Worm (Caenorhabditis elegans) whole organism, young adult: Measurements from ENCODE around the gene lfi-1.

Experiments
- F23B12.7 ChIP-seq: sonication (generic microtip); optimal IDR thresholded peaks from 2 replicates; lab custom pipeline; 2017; ENCODE audit warnings: missing genetic modification characterization, mild to moderate bottlenecking, missing compliant biosample characterization, antibody characterized with exemption, moderate library complexity; ENCODE audit not compliant: insufficient read depth
- F39B2.1 ChIP-seq: fragments of 200-800 bp; sonication (Bioruptor generic); IDR thresholded peaks from 2 replicates; pipeline ENCODE4 v1.3.6; 2022; ENCODE audit warnings: missing genetic modification reagents, missing genetic modification characterization, missing compliant biosample characterization
- K11D2.4 ChIP-seq: fragments of 200-800 bp; sonication (Bioruptor generic); IDR thresholded peaks from 2 replicates; pipeline ENCODE4 v1.3.6; 2022; ENCODE audit warnings: missing genetic modification reagents, missing genetic modification characterization, missing compliant biosample characterization
- K12H6.12 ChIP-seq: fragments of 200-800 bp; sonication (Bioruptor generic); optimal IDR thresholded peaks from 2 replicates; lab custom pipeline; 2018; ENCODE audit warnings: mild to moderate bottlenecking, missing genetic modification characterization, missing compliant biosample characterization
- Y56A3A.18 ChIP-seq: fragments of 200-800 bp; sonication (Bioruptor generic); IDR thresholded peaks from 2 replicates; pipeline ENCODE4 v1.3.6; 2022; ENCODE audit warnings: missing genetic modification reagents, missing genetic modification characterization, missing compliant biosample characterization
- aptf-2 ChIP-seq: fragments of 200-800 bp; sonication (Bioruptor generic); conservative IDR thresholded peaks from 2 replicates; pipeline ENCODE4 v1.3.6; 2022; ENCODE audit warnings: missing genetic modification reagents, missing genetic modification characterization, missing compliant biosample characterization
- aptf-3 ChIP-seq: fragments of 200-800 bp; sonication (Bioruptor generic); IDR thresholded peaks from 2 replicates; pipeline ENCODE4 v1.3.6; 2022; ENCODE audit warnings: missing genetic modification characterization, missing compliant biosample characterization
- atf-7 ChIP-seq: sonication (generic microtip); optimal IDR thresholded peaks from 2 replicates; lab custom pipeline; 2017; ENCODE audit warnings: mild to moderate bottlenecking, missing genetic modification characterization, missing compliant biosample characterization
- bed-1 ChIP-seq: fragments of 200-800 bp; sonication (Bioruptor generic); IDR thresholded peaks from 2 replicates; pipeline ENCODE4 v1.3.6; 2022; ENCODE audit warnings: missing genetic modification reagents, missing genetic modification characterization, missing compliant biosample characterization
- cebp-1 ChIP-seq, 2 experiments: fragments of 200-800 bp in 1 of 2; sonication (Bioruptor generic) in 1 of 2; sonication (generic microtip) in 1 of 2; IDR thresholded peaks in 1 of 2; optimal IDR thresholded peaks in 1 of 2; 2 replicates each; pipeline versions ENCODE4 v1.3.6 to Lab custom; 2017 to 2022; ENCODE audit warnings: missing compliant biosample characterization in 2 of 2, missing genetic modification characterization in 2 of 2, mild to moderate bottlenecking in 1 of 2, missing genetic modification reagents in 1 of 2, moderate library complexity in 1 of 2
- ceh-27 ChIP-seq: fragments of 200-800 bp; sonication (Bioruptor generic); optimal IDR thresholded peaks from 2 replicates; lab custom pipeline; 2018; ENCODE audit warnings: mild to moderate bottlenecking, missing genetic modification characterization, moderate library complexity, missing compliant biosample characterization
- chd-7 ChIP-seq: sonication (generic microtip); optimal IDR thresholded peaks from 2 replicates; lab custom pipeline; 2016; ENCODE audit warnings: mild to moderate bottlenecking, missing genetic modification characterization, moderate library complexity, missing compliant biosample characterization
- dpff-1 ChIP-seq: sonication (generic microtip); optimal IDR thresholded peaks from 2 replicates; lab custom pipeline; 2017; ENCODE audit warnings: mild to moderate bottlenecking, missing genetic modification characterization, missing compliant biosample characterization
- egl-18 ChIP-seq: fragments of 200-800 bp; sonication (Bioruptor generic); IDR thresholded peaks from 2 replicates; pipeline ENCODE4 v1.3.6; 2022; ENCODE audit warnings: missing genetic modification reagents, missing genetic modification characterization, missing compliant biosample characterization
- egrh-3 ChIP-seq: fragments of 200-800 bp; sonication (Bioruptor generic); IDR thresholded peaks from 2 replicates; pipeline ENCODE4 v1.3.6; 2022; ENCODE audit warnings: missing genetic modification reagents, missing genetic modification characterization, missing compliant biosample characterization
- ekl-4 ChIP-seq: fragments of 200-800 bp; sonication (Bioruptor generic); IDR thresholded peaks from 2 replicates; pipeline ENCODE4 v1.3.6; 2022; ENCODE audit warnings: missing genetic modification reagents, missing genetic modification characterization, missing compliant biosample characterization
- hmg-1.2 ChIP-seq: fragments of 200-800 bp; sonication (Bioruptor generic); IDR thresholded peaks from 2 replicates; pipeline ENCODE4 v1.3.6; 2022; ENCODE audit warnings: missing genetic modification reagents, missing genetic modification characterization, missing compliant biosample characterization
- hsf-1 ChIP-seq: fragments of 200-800 bp; sonication (Bioruptor generic); IDR thresholded peaks from 2 replicates; pipeline ENCODE4 v1.3.6; 2022; ENCODE audit warnings: missing genetic modification reagents, missing genetic modification characterization, missing compliant biosample characterization
- lin-35 ChIP-seq, 3 experiments: fragments of 150-350 bp in 2 of 3; sonication (generic microtip) in 1 of 3; optimal IDR thresholded peaks; 2 replicates each; lab custom pipeline; 2014 to 2018; ENCODE audit warnings: missing biosample characterization in 3 of 3, missing genetic modification characterization in 3 of 3, missing genetic modification reagents in 3 of 3
- lin-40 ChIP-seq: sonication (generic microtip); optimal IDR thresholded peaks from 2 replicates; lab custom pipeline; 2016; ENCODE audit warnings: missing genetic modification characterization, mild to moderate bottlenecking, missing compliant biosample characterization, missing genotype, missing genetic modification reagents
- mcd-1 ChIP-seq: fragments of 200-800 bp; sonication (Bioruptor generic); IDR thresholded peaks from 2 replicates; pipeline ENCODE4 v1.3.6; 2022; ENCODE audit warnings: missing genetic modification reagents, missing genetic modification characterization, missing compliant biosample characterization
- mel-28 ChIP-seq: sonication (generic microtip); optimal IDR thresholded peaks from 2 replicates; lab custom pipeline; 2016; ENCODE audit warnings: borderline replicate concordance, mild to moderate bottlenecking, missing genetic modification characterization, missing compliant biosample characterization
- mes-4 ChIP-seq: sonication (generic microtip); optimal IDR thresholded peaks from 2 replicates; lab custom pipeline; 2016; ENCODE audit warnings: missing genotype, missing genetic modification characterization, missing compliant biosample characterization
- nfyb-1 ChIP-seq: fragments of 200-800 bp; sonication (Bioruptor generic); IDR thresholded peaks from 2 replicates; pipeline ENCODE4 v1.3.6; 2022; ENCODE audit warnings: missing genetic modification reagents, missing genetic modification characterization, missing compliant biosample characterization
- nhr-80 ChIP-seq: sonication (generic microtip); optimal IDR thresholded peaks from 2 replicates; lab custom pipeline; 2016; ENCODE audit warnings: missing genetic modification characterization, missing compliant biosample characterization
- repo-1 ChIP-seq: sonication (generic microtip); optimal IDR thresholded peaks from 2 replicates; lab custom pipeline; 2017; ENCODE audit warnings: mild to moderate bottlenecking, missing genetic modification characterization, missing compliant biosample characterization
- somi-1 ChIP-seq: fragments of 200-800 bp; sonication (Bioruptor generic); optimal IDR thresholded peaks from 2 replicates; lab custom pipeline; 2018; ENCODE audit warnings: mild to moderate bottlenecking, missing genetic modification characterization, missing compliant biosample characterization
- unc-62 ChIP-seq: fragments of 150-350 bp; optimal IDR thresholded peaks from 2 replicates; lab custom pipeline; 2014; ENCODE audit warnings: missing biosample characterization, missing genetic modification reagents, missing genetic modification characterization
- zfh-2 ChIP-seq: fragments of 200-800 bp; sonication (Bioruptor generic); conservative IDR thresholded peaks from 2 replicates; pipeline ENCODE4 v1.3.6; 2022; ENCODE audit warnings: missing genetic modification reagents, missing genetic modification characterization, missing compliant biosample characterization
- zim-3 ChIP-seq: sonication (generic microtip); optimal IDR thresholded peaks from 2 replicates; lab custom pipeline; 2017; ENCODE audit warnings: mild to moderate bottlenecking, missing genetic modification characterization, moderate library complexity, missing compliant biosample characterization
- ztf-3 ChIP-seq: fragments of 200-800 bp; sonication (Bioruptor generic); optimal IDR thresholded peaks from 2 replicates; lab custom pipeline; 2018; ENCODE audit warnings: mild to moderate bottlenecking, missing genetic modification characterization, missing compliant biosample characterization

Gene lfi-1

ce11 chrX:4981059-4981458 is 4.4 kb downstream of the lfi-1 start (continued):
- TF ChIP-seq aptf-2 (no peak), hmg-1.2 (GFP tag; lab: Robert Waterston, UW) (peak; percentile 17; the same call in 1 of the 2 replicates), mcd-1 (GFP tag; lab: Robert Waterston, UW) (no peak), repo-1 (no peak), aptf-3 (GFP tag; lab: Robert Waterston, UW) (no peak)

DNA sequence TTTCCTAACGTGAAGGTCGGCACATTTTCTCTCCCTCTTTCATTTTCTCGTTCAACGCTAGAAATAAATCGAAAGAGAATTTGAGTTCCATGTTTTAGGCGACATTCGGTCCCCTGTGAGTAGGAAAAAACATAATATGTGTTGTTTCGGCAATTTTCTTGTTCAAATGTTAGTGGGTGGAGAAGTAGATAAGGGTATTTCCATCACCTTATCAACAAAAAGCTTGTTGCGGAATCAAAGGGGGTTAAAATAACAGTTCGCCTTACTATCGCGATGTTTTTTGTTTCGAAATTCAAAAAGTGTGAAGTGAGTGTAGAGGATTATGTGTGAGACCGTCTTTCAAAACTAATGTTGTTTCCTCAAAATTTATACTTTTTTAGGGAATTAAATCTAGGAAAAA is 4.9 kb downstream of the lfi-1 start:
- TF ChIP-seq nhr-80 (tag; lab: Kevin White, UChicago) = peak; percentile 26
- no peak for TF ChIP-seq mel-28 (tag; lab: Kevin White, UChicago)
- TF ChIP-seq, all 124 proteins: peak for 1

DNA sequence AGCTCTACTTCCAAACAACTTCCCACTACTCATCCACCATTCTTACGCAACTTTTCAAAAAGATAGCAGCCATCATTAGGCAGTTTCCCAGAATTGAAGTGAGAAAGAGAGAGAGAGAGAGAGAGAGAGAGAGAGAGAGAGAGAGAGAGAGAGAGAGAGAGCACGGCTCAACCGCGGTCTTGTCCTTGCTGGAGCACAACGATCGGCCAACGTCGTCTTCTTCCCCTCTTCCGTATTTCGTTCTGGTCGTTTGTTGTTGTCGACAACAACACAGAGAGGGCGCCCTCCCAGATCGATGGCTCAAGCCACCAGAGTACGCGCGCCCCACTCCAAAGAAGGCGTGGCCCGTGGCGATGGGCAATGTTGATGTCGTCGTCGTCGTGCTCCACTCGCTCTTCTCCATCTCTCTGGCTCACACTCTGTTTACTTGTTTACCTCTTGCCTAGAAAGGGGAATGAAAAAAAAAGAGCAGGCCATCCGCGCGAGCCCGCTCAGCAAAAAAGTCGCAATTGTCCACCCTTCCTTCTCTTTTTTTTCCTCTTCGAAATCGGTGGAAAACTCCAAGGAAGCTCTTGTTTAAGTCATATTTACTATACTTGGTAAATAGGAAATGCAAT is 5.5 kb downstream of the lfi-1 start:
- peak; percentile 54 for TF ChIP-seq ceh-27 (GFP tag; lab: Kevin White, UChicago)
- TF ChIP-seq lin-35 (GFP tag; optimal IDR thresholded peaks at IDR 0.05; lab: Kevin White, UChicago) = no peak
- TF ChIP-seq somi-1 (GFP tag; lab: Kevin White, UChicago) = no peak
- TF ChIP-seq cebp-1 (GFP tag; IDR thresholded peaks at IDR 0.05; lab: Robert Waterston, UW) = no peak
- peak; percentile 47 for TF ChIP-seq cebp-1 (tag; optimal IDR thresholded peaks at IDR 0.05; lab: Kevin White, UChicago)
- TF ChIP-seq aptf-3 (GFP tag; lab: Robert Waterston, UW) = no peak
- TF ChIP-seq dpff-1 (tag; lab: Kevin White, UChicago) = no peak
- TF ChIP-seq Y56A3A.18 = no peak
- peak; percentile 46; the same call in 1 of the 2 replicates for TF ChIP-seq nfyb-1 (GFP tag; lab: Robert Waterston, UW)
- TF ChIP-seq ztf-3 = no peak
- 0 out of 2 replicates have a peak, but pooled peaks have one; percentile 13 for TF ChIP-seq egrh-3 (GFP tag; lab: Robert Waterston, UW)
- TF ChIP-seq unc-62 (GFP tag; lab: Kevin White, UChicago) = no peak
- TF ChIP-seq zfh-2 = peak; percentile 91
- TF ChIP-seq ekl-4 (GFP tag; lab: Robert Waterston, UW) = peak; percentile 44; the same call in 1 of the 2 replicates
- TF ChIP-seq K11D2.4 (GFP tag; lab: Robert Waterston, UW) = peak; percentile 59; the same call in 1 of the 2 replicates
- no peak for TF ChIP-seq F23B12.7
- peak; percentile 22 for TF ChIP-seq lin-40 (tag; lab: Kevin White, UChicago)
- no peak for TF ChIP-seq zim-3 (tag; lab: Kevin White, UChicago)
- no peak for TF ChIP-seq atf-7 (tag; lab: Kevin White, UChicago)
- peak; percentile 62 for TF ChIP-seq K12H6.12 (tag; lab: Kevin White, UChicago)
- peak; percentile 40 for TF ChIP-seq chd-7 (tag; lab: Kevin White, UChicago)
- TF ChIP-seq mcd-1 (GFP tag; lab: Robert Waterston, UW) = peak; percentile 19; the same call in 1 of the 2 replicates
- TF ChIP-seq mes-4 (tag; lab: Kevin White, UChicago) = no peak

ce11 chrX:4986354-4986753 is 9.7 kb downstream of the lfi-1 start:
- TF ChIP-seq hsf-1 (GFP tag; lab: Robert Waterston, UW) (no peak), zfh-2 (peak; percentile 58)
- TF ChIP-seq, all 124 proteins: peak for 1

- TF ChIP-seq F39B2.1 (GFP tag; lab: Robert Waterston, UW) = no peak
- TF ChIP-seq bed-1 = no peak
- TF ChIP-seq zfh-2 = peak; percentile 59; the same call in 1 of the 2 replicates
- TF ChIP-seq egl-18 (GFP tag; lab: Robert Waterston, UW) = no peak
Observed at ce11 chrX:4987617-4988016, 11.0 kb downstream of the lfi-1 start.
